Worm (Caenorhabditis elegans) whole organism, L4 larva: ENCODE results near the gene klp-3.

Experiments
- D1046.2 ChIP-seq: fragments of 200-800 bp; sonication (Bioruptor generic); IDR thresholded peaks from 2 replicates; pipeline ENCODE4 v1.3.6; 2022; ENCODE audit warnings: missing genetic modification characterization, missing compliant biosample characterization
- F10B5.3 ChIP-seq: sonication (generic microtip); optimal IDR thresholded peaks from 2 replicates; lab custom pipeline; 2016; ENCODE audit warnings: mild to moderate bottlenecking, missing genetic modification characterization, missing compliant biosample characterization
- F49E8.2 ChIP-seq: sonication (generic microtip); optimal IDR thresholded peaks from 2 replicates; lab custom pipeline; 2016; ENCODE audit warnings: missing compliant biosample characterization, mild to moderate bottlenecking, missing genetic modification characterization, borderline replicate concordance
- Y48G9A.11 ChIP-seq: fragments of 200-800 bp; sonication (Bioruptor generic); IDR thresholded peaks from 2 replicates; pipeline ENCODE4 v1.3.6; 2022; ENCODE audit warnings: missing genetic modification reagents, missing genetic modification characterization, missing compliant biosample characterization
- ama-1 ChIP-seq: fragments of 150-350 bp; optimal IDR thresholded peaks from 2 replicates; lab custom pipeline; 2014; ENCODE audit warnings: inconsistent platforms, mixed read lengths
- ceh-28 ChIP-seq: fragments of 150-350 bp; optimal IDR thresholded peaks from 2 replicates; lab custom pipeline; 2014; ENCODE audit warnings: missing biosample characterization, missing genetic modification reagents, missing genetic modification characterization
- ceh-32 ChIP-seq: sonication (generic microtip); optimal IDR thresholded peaks from 2 replicates; lab custom pipeline; 2016; ENCODE audit warnings: mild to moderate bottlenecking, missing genetic modification characterization, missing compliant biosample characterization; ENCODE audit not compliant: poor library complexity
- ceh-44 ChIP-seq: fragments of 200-800 bp; sonication (Bioruptor generic); IDR thresholded peaks from 2 replicates; pipeline ENCODE4 v1.3.6; 2022; ENCODE audit warnings: missing genetic modification reagents, missing genetic modification characterization, missing compliant biosample characterization
- cey-2 ChIP-seq: sonication (generic microtip); optimal IDR thresholded peaks from 3 replicates; lab custom pipeline; 2017; ENCODE audit warnings: missing genetic modification characterization, mild to moderate bottlenecking, missing compliant biosample characterization, antibody characterized with exemption, borderline replicate concordance; ENCODE audit not compliant: insufficient read depth
- daf-12 ChIP-seq: fragments of 150-350 bp; optimal IDR thresholded peaks from 2 replicates; lab custom pipeline; 2014; ENCODE audit warnings: missing biosample characterization, missing genetic modification reagents, missing genetic modification characterization
- daf-19 ChIP-seq: fragments of 200-800 bp; sonication (Bioruptor generic); conservative IDR thresholded peaks from 2 replicates; pipeline ENCODE4 v1.3.6; 2022; ENCODE audit warnings: missing genetic modification characterization, missing compliant biosample characterization
- dmd-8 ChIP-seq: fragments of 200-800 bp; sonication (Bioruptor generic); IDR thresholded peaks from 2 replicates; pipeline ENCODE4 v1.3.6; 2022; ENCODE audit warnings: missing genetic modification characterization, missing compliant biosample characterization
- dmd-9 ChIP-seq: fragments of 200-800 bp; sonication (Bioruptor generic); IDR thresholded peaks from 2 replicates; pipeline ENCODE4 v1.3.6; 2022; ENCODE audit warnings: missing genetic modification reagents, missing genetic modification characterization, missing compliant biosample characterization
- gei-8 ChIP-seq: fragments of 200-800 bp; sonication (Bioruptor generic); optimal IDR thresholded peaks from 2 replicates; lab custom pipeline; 2018; ENCODE audit warnings: mild to moderate bottlenecking, missing genetic modification characterization, missing compliant biosample characterization
- hif-1 ChIP-seq, 2 experiments: sonication (generic microtip); optimal IDR thresholded peaks; 2 replicates each; lab custom pipeline; 2016 to 2017; ENCODE audit warnings: missing compliant biosample characterization in 2 of 2, missing genetic modification characterization in 2 of 2, missing genetic modification reagents in 2 of 2, missing genotype in 2 of 2, mild to moderate bottlenecking in 1 of 2
- hlh-11 ChIP-seq: fragments of 200-800 bp; sonication (Bioruptor generic); optimal IDR thresholded peaks from 2 replicates; lab custom pipeline; 2018; ENCODE audit warnings: mild to moderate bottlenecking, missing genetic modification characterization, missing compliant biosample characterization
- hmg-1.1 ChIP-seq: fragments of 200-800 bp; sonication (Bioruptor generic); IDR thresholded peaks from 2 replicates; pipeline ENCODE4 v1.3.6; 2022; ENCODE audit warnings: missing genetic modification reagents, missing genetic modification characterization, missing compliant biosample characterization
- lim-7 ChIP-seq: fragments of 200-800 bp; sonication (Bioruptor generic); IDR thresholded peaks from 2 replicates; pipeline ENCODE4 v1.3.6; 2022; ENCODE audit warnings: missing genetic modification characterization, missing compliant biosample characterization
- lin-13 ChIP-seq: fragments of 150-350 bp; optimal IDR thresholded peaks from 2 replicates; lab custom pipeline; 2014; ENCODE audit warnings: missing biosample characterization, missing genetic modification reagents, missing genetic modification characterization
- lin-38 ChIP-seq: fragments of 200-800 bp; sonication (Bioruptor generic); IDR thresholded peaks from 2 replicates; pipeline ENCODE4 v1.3.6; 2022; ENCODE audit warnings: missing genetic modification reagents, missing genetic modification characterization, missing compliant biosample characterization
- lin-39 ChIP-seq: fragments of 150-350 bp; optimal IDR thresholded peaks from 2 replicates; lab custom pipeline; 2014; ENCODE audit warnings: missing biosample characterization, missing genetic modification reagents, missing genetic modification characterization
- lsy-2 ChIP-seq, 2 experiments: fragments of 150-350 bp in 1 of 2; sonication (generic microtip) in 1 of 2; optimal IDR thresholded peaks; 2 replicates each; lab custom pipeline; 2014 to 2017; ENCODE audit warnings: missing biosample characterization in 2 of 2, missing genetic modification characterization in 2 of 2
- madf-5 ChIP-seq, 2 experiments: fragments of 200-800 bp; sonication (Bioruptor generic); IDR thresholded peaks; 2 replicates each; pipeline ENCODE4 v1.3.6; 2022; ENCODE audit warnings: missing compliant biosample characterization in 2 of 2, missing genetic modification characterization in 2 of 2
- madf-9 ChIP-seq: fragments of 200-800 bp; sonication (Bioruptor generic); conservative IDR thresholded peaks from 2 replicates; pipeline ENCODE4 v1.3.6; 2022; ENCODE audit warnings: missing genetic modification reagents, missing genetic modification characterization, missing compliant biosample characterization
- mes-2 ChIP-seq: sonication (generic microtip); optimal IDR thresholded peaks from 2 replicates; lab custom pipeline; 2016; ENCODE audit warnings: missing genotype, mild to moderate bottlenecking, missing genetic modification characterization, missing compliant biosample characterization; ENCODE audit not compliant: poor library complexity, severe bottlenecking
- mxl-2 ChIP-seq: fragments of 200-800 bp; sonication (Bioruptor generic); conservative IDR thresholded peaks from 2 replicates; pipeline ENCODE4 v1.3.6; 2022; ENCODE audit warnings: missing genetic modification reagents, missing genetic modification characterization, missing compliant biosample characterization
- nhr-102 ChIP-seq: sonication (generic microtip); optimal IDR thresholded peaks from 2 replicates; lab custom pipeline; 2016; ENCODE audit warnings: mild to moderate bottlenecking, missing genetic modification characterization, moderate library complexity, missing compliant biosample characterization
- nhr-111 ChIP-seq: fragments of 200-800 bp; sonication (Bioruptor generic); optimal IDR thresholded peaks from 2 replicates; lab custom pipeline; 2018; ENCODE audit warnings: mild to moderate bottlenecking, missing genetic modification characterization, missing compliant biosample characterization
- nhr-237 ChIP-seq: sonication (generic microtip); optimal IDR thresholded peaks from 2 replicates; lab custom pipeline; 2017; ENCODE audit warnings: missing biosample characterization, missing genetic modification characterization
- nhr-48 ChIP-seq: sonication (generic microtip); optimal IDR thresholded peaks from 2 replicates; lab custom pipeline; 2016; ENCODE audit warnings: mild to moderate bottlenecking, missing genetic modification characterization, missing compliant biosample characterization
- nhr-77 ChIP-seq: fragments of 150-350 bp; optimal IDR thresholded peaks from 2 replicates; lab custom pipeline; 2014; ENCODE audit warnings: missing biosample characterization, missing genetic modification characterization
- pha-4 ChIP-seq, 2 experiments: fragments of 150-350 bp in 1 of 2; fragments of 200-800 bp in 1 of 2; sonication (Bioruptor generic) in 1 of 2; IDR thresholded peaks in 1 of 2; optimal IDR thresholded peaks in 1 of 2; 2 replicates each; pipeline versions ENCODE4 v1.3.6 to Lab custom; 2014 to 2022; ENCODE audit warnings: missing genetic modification characterization in 2 of 2, missing genetic modification reagents in 2 of 2, missing biosample characterization in 1 of 2, missing compliant biosample characterization in 1 of 2
- sdz-12 ChIP-seq: fragments of 200-800 bp; sonication (Bioruptor generic); optimal IDR thresholded peaks from 2 replicates; lab custom pipeline; 2018; ENCODE audit warnings: mild to moderate bottlenecking, missing genetic modification characterization, missing compliant biosample characterization
- set-16 ChIP-seq: fragments of 200-800 bp; sonication (Bioruptor generic); IDR thresholded peaks from 2 replicates; pipeline ENCODE4 v1.3.6; 2022; ENCODE audit warnings: missing genetic modification reagents, missing genetic modification characterization, missing compliant biosample characterization
- snpc-1.2 ChIP-seq: fragments of 200-800 bp; sonication (Bioruptor generic); IDR thresholded peaks from 2 replicates; pipeline ENCODE4 v1.3.6; 2022; ENCODE audit warnings: missing genetic modification reagents, missing genetic modification characterization, missing compliant biosample characterization
- spr-1 ChIP-seq: sonication (generic microtip); optimal IDR thresholded peaks from 2 replicates; lab custom pipeline; 2016; ENCODE audit warnings: mild to moderate bottlenecking, missing genetic modification characterization, missing compliant biosample characterization
- spr-3 ChIP-seq: fragments of 200-800 bp; sonication (Bioruptor generic); optimal IDR thresholded peaks from 2 replicates; lab custom pipeline; 2018; ENCODE audit warnings: mild to moderate bottlenecking, missing genetic modification characterization, missing compliant biosample characterization
- unc-130 ChIP-seq: sonication (generic microtip); optimal IDR thresholded peaks from 2 replicates; lab custom pipeline; 2016; ENCODE audit warnings: missing genetic modification reagents, missing genetic modification characterization, missing compliant biosample characterization
- unc-62 ChIP-seq, 3 experiments: fragments of 150-350 bp in 1 of 3; sonication (generic microtip); optimal IDR thresholded peaks in 2 of 3; peaks in 1 of 3; 1 replicate in 1 of 3; 2 replicates in 2 of 3; lab custom pipeline; 2014 to 2017; ENCODE audit warnings: missing biosample characterization in 3 of 3, missing genetic modification characterization in 3 of 3, missing genetic modification reagents in 3 of 3, missing genotype in 1 of 3
- vab-7 ChIP-seq: fragments of 200-800 bp; sonication (Bioruptor generic); IDR thresholded peaks from 2 replicates; pipeline ENCODE4 v1.3.6; 2022; ENCODE audit warnings: missing genetic modification reagents, missing genetic modification characterization, missing compliant biosample characterization
- zfp-2 ChIP-seq: sonication (generic microtip); optimal IDR thresholded peaks from 2 replicates; lab custom pipeline; 2016; ENCODE audit warnings: mild to moderate bottlenecking, missing genetic modification characterization, missing compliant biosample characterization
- ztf-7 ChIP-seq: fragments of 150-350 bp; optimal IDR thresholded peaks from 2 replicates; lab custom pipeline; 2014; ENCODE audit warnings: missing biosample characterization, missing genetic modification characterization

Gene klp-3

ce11 chrII:7879266-7879718 is 37.1 kb downstream of the klp-3 start, which contains the start of the genes vha-4 and T01H3.5 (continued):
- no peak for TF ChIP-seq madf-5 (GFP tag; IDR thresholded peaks at IDR 0.05; lab: Robert Waterston, UW)
- no peak for TF ChIP-seq ztf-7
- TF ChIP-seq ceh-32 (tag; lab: Kevin White, UChicago) = no peak
- no peak for TF ChIP-seq ceh-28 (tag; lab: Kevin White, UChicago)
- TF ChIP-seq set-16 (GFP tag; lab: Robert Waterston, UW) = no peak
- TF ChIP-seq vab-7 (GFP tag; lab: Robert Waterston, UW) = no peak
- TF ChIP-seq dmd-9 (GFP tag; lab: Robert Waterston, UW) = no peak
- no peak for TF ChIP-seq gei-8 (GFP tag; lab: Kevin White, UChicago)
- TF ChIP-seq lin-39 (tag; lab: Kevin White, UChicago) = no peak
- no peak for TF ChIP-seq zfp-2 (tag; lab: Kevin White, UChicago)
- no peak for TF ChIP-seq dmd-8 (GFP tag; lab: Robert Waterston, UW)
- TF ChIP-seq D1046.2 (GFP tag; lab: Robert Waterston, UW) = no peak
- TF ChIP-seq F10B5.3 (tag; lab: Kevin White, UChicago) = no peak
- no peak for TF ChIP-seq daf-19 (GFP tag; lab: Robert Waterston, UW)
- no peak for TF ChIP-seq daf-12 (tag; lab: Kevin White, UChicago)
- TF ChIP-seq hlh-11 = peak; percentile 14
- TF ChIP-seq nhr-237 (tag; lab: Kevin White, UChicago) = no peak
- no peak for TF ChIP-seq sdz-12
- TF ChIP-seq nhr-48 (tag; lab: Kevin White, UChicago) = no peak
- TF ChIP-seq mes-2 (tag; lab: Kevin White, UChicago) = peak; percentile 70
- TF ChIP-seq mxl-2 (GFP tag; lab: Robert Waterston, UW) = no peak
- peak in 1 of 2 experiments; percentile 16 for TF ChIP-seq hif-1 (tag; optimal IDR thresholded peaks at IDR 0.05; lab: Kevin White, UChicago)
- TF ChIP-seq lim-7 (GFP tag; lab: Robert Waterston, UW) = no peak
- TF ChIP-seq hmg-1.1 = no peak
- TF ChIP-seq ceh-44 (GFP tag; lab: Robert Waterston, UW) = no peak
- no peak for TF ChIP-seq snpc-1.2 (GFP tag; lab: Robert Waterston, UW)
- TF ChIP-seq Y48G9A.11 (GFP tag; lab: Robert Waterston, UW) = no peak
- TF ChIP-seq nhr-102 = no peak
- TF ChIP-seq madf-9 (GFP tag; lab: Robert Waterston, UW) = no peak
- peak; percentile 44 for TF ChIP-seq ama-1 (lab: Kevin White, UChicago)
- no peak for TF ChIP-seq spr-1 (tag; lab: Kevin White, UChicago)
- TF ChIP-seq unc-62 (GFP tag; optimal IDR thresholded peaks at IDR 0.05 in 1 of 2; lab: Kevin White, UChicago) = no peak
- TF ChIP-seq unc-62 (tag; optimal IDR thresholded peaks at IDR 0.05; lab: Kevin White, UChicago) = no peak
- TF ChIP-seq cey-2 (tag; lab: Kevin White, UChicago) = no peak
- TF ChIP-seq lin-38 (GFP tag; lab: Robert Waterston, UW) = peak; percentile 29; the same call in 1 of the 2 replicates
- TF ChIP-seq nhr-77 (tag; lab: Kevin White, UChicago) = peak; percentile 9
- TF ChIP-seq nhr-111 (GFP tag; lab: Kevin White, UChicago) = no peak
- TF ChIP-seq pha-4 (GFP tag; IDR thresholded peaks at IDR 0.05; lab: Robert Waterston, UW) = no peak
- no peak for TF ChIP-seq pha-4 (tag; optimal IDR thresholded peaks at IDR 0.05; lab: Kevin White, UChicago)

DNA sequence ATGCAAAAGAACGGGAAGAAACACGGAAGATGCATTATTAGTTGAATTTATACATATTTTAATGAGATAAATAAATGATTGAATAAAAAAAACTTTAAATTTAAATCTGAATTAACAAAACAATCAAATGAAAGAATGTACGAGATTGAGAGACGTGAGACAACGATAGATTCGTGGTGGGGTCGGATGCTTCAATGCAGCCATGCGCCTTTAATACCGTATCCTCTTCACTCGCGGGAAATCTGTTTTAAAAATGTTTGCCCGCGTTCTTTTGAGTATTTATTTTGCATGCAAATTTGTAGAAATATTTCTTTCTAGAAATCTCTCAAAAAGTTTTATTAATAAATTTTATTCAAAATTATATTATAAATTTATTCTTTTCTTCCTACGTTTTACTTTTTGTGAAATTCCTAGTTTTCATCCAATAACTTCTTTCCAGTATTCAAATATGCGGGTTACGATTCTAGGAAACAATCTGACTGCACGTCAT is 38.3 kb downstream of the klp-3 start, which contains the start of gene perm-1:
Gene perm-1 (plus strand): TSS at position 440 of the 490 bp plus-strand sequence.
- TF ChIP-seq spr-3 (no peak), lin-38 (GFP tag; lab: Robert Waterston, UW) (peak; percentile 69), lin-13 (GFP tag; lab: Kevin White, UChicago) (no peak), snpc-1.2 (GFP tag; lab: Robert Waterston, UW) (peak; percentile 60; the same call in 1 of the 2 replicates), lsy-2 (tag; optimal IDR thresholded peaks at IDR 0.05; lab: Kevin White, UChicago) (peak in 1 of 2 experiments; percentile 69), Y48G9A.11 (GFP tag; lab: Robert Waterston, UW) (peak; percentile 79), unc-130 (peak; percentile 75), F49E8.2 (peak; percentile 67)
- TF ChIP-seq, all 104 proteins: peak for 6
